Worm (Caenorhabditis elegans): ENCODE data around the gene srw-119.
A peak's percentile ranks its signal among the peaks of the same experiment; 100 is the strongest.

srw-119 gene

DNA sequence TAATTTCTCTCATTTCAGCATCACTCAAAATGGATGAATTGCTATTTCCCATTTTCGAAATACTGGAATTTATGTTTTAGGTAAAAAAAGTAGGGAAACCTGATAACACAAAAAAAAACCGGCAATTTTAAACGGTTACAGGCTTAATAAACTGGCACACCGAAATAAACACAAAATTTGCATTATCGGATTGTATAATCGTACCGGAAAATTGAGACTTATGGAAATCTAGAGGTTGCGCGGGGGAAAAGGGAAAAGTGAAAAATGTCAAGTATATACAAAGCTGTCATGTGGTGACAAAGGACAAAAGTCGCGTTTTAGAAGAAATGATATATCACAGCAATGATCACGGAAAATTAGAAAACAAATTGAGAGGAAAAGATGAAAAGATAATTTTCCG lies 39.6 kb upstream of the srw-119 start, which contains the start of gene chpf-2:
Gene chpf-2, minus strand, starts transcription at position 101 of the 400 bp plus-strand sequence.
- peak; percentile 17 for TF ChIP-seq nhr-85 (tag)
- TF ChIP-seq ceh-63 (GFP tag; optimal IDR thresholded peaks at IDR 0.05), result no peak
- no peak for TF ChIP-seq hlh-4 (tag; optimal IDR thresholded peaks at IDR 0.05)
- TF ChIP-seq elt-3 (tag; optimal IDR thresholded peaks at IDR 0.05), result no peak
- peak; percentile 14 for TF ChIP-seq snu-23 (GFP tag; optimal IDR thresholded peaks at IDR 0.05)
- TF ChIP-seq alr-1 (tag; optimal IDR thresholded peaks at IDR 0.05; ENCODE audit: borderline replicate concordance), result no peak
- no peak for TF ChIP-seq lsy-2 (tag; optimal IDR thresholded peaks at IDR 0.05)
- TF ChIP-seq fkh-10 (GFP tag; optimal IDR thresholded peaks at IDR 0.05), result no peak
- no peak for TF ChIP-seq mab-9 (GFP tag; IDR thresholded peaks at IDR 0.05)
- TF ChIP-seq unc-86 (tag; optimal IDR thresholded peaks at IDR 0.05), result no peak
- TF ChIP-seq nhr-237 (tag; optimal IDR thresholded peaks at IDR 0.05), result no peak
- TF ChIP-seq blmp-1 (tag; optimal IDR thresholded peaks at IDR 0.05), result peak; percentile 74
- no peak for TF ChIP-seq C16A3.4 (tag; optimal IDR thresholded peaks at IDR 0.05)
- no peak for TF ChIP-seq nhr-19 (GFP tag; conservative IDR thresholded peaks at IDR 0.05)
- TF ChIP-seq nhr-84 (tag; optimal IDR thresholded peaks at IDR 0.05), result no peak
- TF ChIP-seq tbx-2 (tag; optimal IDR thresholded peaks at IDR 0.05), result no peak
- no peak for TF ChIP-seq unc-130 (tag; optimal IDR thresholded peaks at IDR 0.05)
- TF ChIP-seq lin-35 (GFP tag; optimal IDR thresholded peaks at IDR 0.05), result peak in 1 of 2 experiments; percentile 11
- peak; percentile 37 for TF ChIP-seq nhr-20 (tag; optimal IDR thresholded peaks at IDR 0.05)
- no peak for TF ChIP-seq vab-15 (tag; optimal IDR thresholded peaks at IDR 0.05)
- no peak for TF ChIP-seq zip-4 (GFP tag; optimal IDR thresholded peaks at IDR 0.05)

- TF ChIP-seq C16A3.4 (tag; optimal IDR thresholded peaks at IDR 0.05), result no peak
Observed at ce11 chrV:3038058-3038457, 38.4 kb upstream of the srw-119 start.

DNA sequence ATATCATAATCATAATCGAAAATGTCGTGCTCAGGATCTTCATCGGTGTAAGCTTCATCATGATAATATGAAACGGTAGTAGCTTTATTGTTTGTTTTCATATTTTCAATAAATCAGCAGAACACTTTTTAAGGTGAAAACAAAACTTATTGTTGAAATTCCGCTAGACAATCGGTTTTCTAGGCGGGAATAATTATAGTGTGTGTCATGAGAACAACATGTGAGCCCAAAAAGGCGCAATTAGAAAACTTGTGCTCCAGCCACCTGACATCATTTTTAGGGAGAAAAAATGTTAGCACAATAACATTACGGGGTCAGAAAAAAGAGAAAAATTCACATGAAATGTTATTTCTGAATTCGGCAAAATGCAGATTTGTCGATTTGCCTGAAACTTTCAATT lies 34.6 kb upstream of the srw-119 start, which contains the start of gene srw-8:
Gene srw-8, minus strand, starts transcription at position 101 of the 400 bp plus-strand sequence.
- TF ChIP-seq egl-27 (tag; optimal IDR thresholded peaks at IDR 0.05) (no peak), elt-2 (tag; optimal IDR thresholded peaks at IDR 0.05) (no peak), nhr-237 (tag; optimal IDR thresholded peaks at IDR 0.05) (no peak), ceh-8 (GFP tag; optimal IDR thresholded peaks at IDR 0.05) (no peak), mep-1 (tag; optimal IDR thresholded peaks at IDR 0.05) (no peak)

DNA sequence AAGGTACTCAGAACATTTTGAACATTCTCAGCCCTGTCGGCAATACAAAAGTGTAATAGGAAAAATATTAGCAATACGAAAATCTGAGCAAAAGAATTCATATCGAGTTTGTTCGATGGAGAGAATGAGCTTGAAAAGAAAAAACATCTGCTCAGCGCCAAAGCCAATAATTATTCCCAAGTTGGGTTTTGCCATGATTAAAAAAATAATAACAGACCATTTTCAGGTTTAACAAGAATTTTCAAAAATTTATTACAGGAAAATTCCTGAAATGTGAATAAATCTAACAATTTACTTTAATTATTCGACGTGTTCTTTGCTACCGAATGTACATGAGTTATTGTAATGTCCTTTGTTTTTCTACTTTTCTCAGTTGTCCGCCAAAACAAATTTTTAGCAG lies 32.7 kb upstream of the srw-119 start, which contains the start of gene irld-38:
Gene irld-38, minus strand, starts transcription at position 101 of the 400 bp plus-strand sequence.
- TF ChIP-seq rnt-1 (tag; optimal IDR thresholded peaks at IDR 0.05) (no peak), ceh-82 (tag; optimal IDR thresholded peaks at IDR 0.05) (no peak), tbx-2 (tag; optimal IDR thresholded peaks at IDR 0.05) (no peak), unc-30 (tag; optimal IDR thresholded peaks at IDR 0.05) (no peak), lin-14 (GFP tag; optimal IDR thresholded peaks at IDR 0.05) (no peak), ceh-90 (tag; optimal IDR thresholded peaks at IDR 0.05) (no peak), fos-1 (tag; optimal IDR thresholded peaks at IDR 0.05) (no peak), hpl-2 (GFP tag; optimal IDR thresholded peaks at IDR 0.05) (no peak), ztf-11 (tag; optimal IDR thresholded peaks at IDR 0.05) (no peak), egl-27 (tag; optimal IDR thresholded peaks at IDR 0.05) (no peak), snu-23 (GFP tag; optimal IDR thresholded peaks at IDR 0.05) (no peak), C04F5.9 (tag; optimal IDR thresholded peaks at IDR 0.05) (no peak), nhr-28 (tag; optimal IDR thresholded peaks at IDR 0.05) (no peak), pax-3 (tag; optimal IDR thresholded peaks at IDR 0.05) (no peak), C34B4.2 (tag; optimal IDR thresholded peaks at IDR 0.05) (no peak)
